Fruit fly (Drosophila melanogaster) whole organism, larva: ENCODE results near the gene Zw10.
"Not testable (repeated sequence)": the region's sequence is repeated elsewhere in the genome, so short reads cannot be mapped to it uniquely, and the experiment has no call there.

Experiments
- noc ChIP-seq: fragments of 200-800 bp; sonication (Bioruptor generic); optimal IDR thresholded peaks from 3 replicates; lab custom pipeline; 2019; ENCODE audit warnings: missing biosample characterization, mild to moderate bottlenecking, missing genetic modification characterization, moderate library complexity

Gene Zw10

DNA sequence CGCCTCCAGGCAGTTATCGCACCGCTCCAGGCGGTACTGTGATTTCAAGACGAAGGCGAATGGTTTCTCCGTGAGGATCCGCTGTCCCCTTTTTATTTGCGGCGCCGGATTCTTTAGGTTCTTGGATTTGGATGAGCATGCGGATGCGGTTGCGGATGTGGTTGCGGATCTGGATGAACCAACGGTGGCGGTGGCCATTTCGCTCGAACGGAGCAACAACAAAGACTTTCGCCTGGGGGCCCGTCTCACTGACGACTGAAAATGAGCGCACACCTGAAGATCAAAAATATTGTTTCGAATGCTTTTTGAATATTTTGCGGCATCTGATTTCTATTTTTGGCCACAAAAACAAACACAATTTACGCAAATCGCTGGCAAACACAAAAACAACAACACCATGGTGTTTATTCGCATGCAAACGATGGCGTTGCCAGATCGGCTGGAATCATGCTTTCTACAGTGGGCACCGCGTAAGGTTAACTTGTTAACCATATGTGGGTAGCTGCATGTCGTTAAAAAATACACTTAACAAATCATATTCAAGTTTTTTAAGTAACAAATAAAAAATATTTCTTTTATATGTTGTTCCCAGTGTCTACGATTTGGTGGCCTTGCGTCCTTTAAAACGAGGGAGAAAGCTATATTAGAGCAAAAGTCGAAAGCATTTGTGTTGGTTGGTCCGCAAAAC lies 4.6 kb downstream of the Zw10 start, which contains the start of gene Smyd3:
Smyd3 (minus strand) TSS at position 407 of the 688 bp plus-strand sequence.
- TF ChIP-seq noc (tag; lab: Kevin White, UChicago) = peak; percentile 74

DNA sequence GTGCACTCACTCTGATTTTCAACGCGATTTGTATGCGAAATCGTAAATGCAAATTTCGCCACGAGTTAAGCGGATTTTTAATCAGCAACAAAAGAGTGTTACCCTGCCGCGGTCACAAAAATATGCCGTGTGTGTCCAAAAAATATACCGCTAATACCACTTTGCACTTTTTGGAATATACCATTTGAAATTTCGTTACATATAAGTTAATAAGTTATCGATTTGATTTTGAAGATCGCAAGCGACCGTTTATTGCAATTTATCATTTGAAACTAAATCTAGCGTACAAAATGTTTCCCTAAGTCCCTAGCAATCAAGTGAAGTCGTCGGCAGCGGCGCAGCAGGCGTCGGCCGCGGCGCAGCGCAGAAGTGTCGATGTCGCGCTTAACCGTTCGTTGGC lies 6.2 kb downstream of the Zw10 start, which contains the start of gene eIF3g1:
eIF3g1 (minus strand) TSS at position 101 of the 400 bp plus-strand sequence.
- TF ChIP-seq noc (tag; lab: Kevin White, UChicago) = not testable (repeated sequence)

DNA sequence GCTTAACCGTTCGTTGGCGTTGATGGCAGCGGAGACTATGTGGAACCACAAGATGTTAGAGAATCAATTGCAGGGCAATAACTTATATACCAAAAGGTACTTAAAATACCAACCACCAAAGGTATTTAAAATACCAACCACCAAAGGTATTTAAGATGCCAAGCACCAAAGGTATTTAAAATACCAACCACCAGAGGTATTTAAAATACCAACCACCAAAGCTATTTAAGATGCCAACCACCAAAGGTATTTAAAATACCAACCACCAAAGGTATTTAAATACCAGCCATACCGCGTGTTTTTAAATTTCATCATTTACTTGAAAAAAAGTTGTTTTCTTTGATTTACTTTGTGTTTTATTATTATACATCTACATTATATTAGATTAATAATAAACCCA lies 13.4 kb downstream of the Zw10 start:
- no peak for TF ChIP-seq noc (tag; lab: Kevin White, UChicago)

DNA sequence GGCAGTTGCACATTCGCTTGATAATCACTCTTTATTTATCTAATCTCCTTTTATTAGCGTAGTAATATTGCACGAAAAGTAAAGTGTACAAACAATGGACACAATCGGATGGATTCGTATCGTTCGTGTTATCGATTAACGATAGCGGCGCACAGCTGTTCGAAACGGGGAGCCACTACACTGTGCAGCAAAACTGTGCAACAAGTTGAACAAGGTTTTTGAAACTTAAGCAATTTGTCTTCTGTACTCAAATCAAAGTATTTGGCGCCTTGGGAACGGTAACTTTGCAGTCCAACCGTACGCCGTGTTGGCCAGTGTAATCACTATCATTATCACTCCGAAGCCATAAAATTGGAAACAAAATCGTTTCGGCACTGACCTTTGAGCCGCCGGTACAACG lies 15.7 kb downstream of the Zw10 start, which contains the start of the genes Tsp3A and Seipin:
Tsp3A (minus strand) TSS at position 88 of the 400 bp plus-strand sequence.
Seipin (plus strand) TSS at position 149 of the 400 bp plus-strand sequence.
- peak; percentile 89 for TF ChIP-seq noc (tag; lab: Kevin White, UChicago)

DNA sequence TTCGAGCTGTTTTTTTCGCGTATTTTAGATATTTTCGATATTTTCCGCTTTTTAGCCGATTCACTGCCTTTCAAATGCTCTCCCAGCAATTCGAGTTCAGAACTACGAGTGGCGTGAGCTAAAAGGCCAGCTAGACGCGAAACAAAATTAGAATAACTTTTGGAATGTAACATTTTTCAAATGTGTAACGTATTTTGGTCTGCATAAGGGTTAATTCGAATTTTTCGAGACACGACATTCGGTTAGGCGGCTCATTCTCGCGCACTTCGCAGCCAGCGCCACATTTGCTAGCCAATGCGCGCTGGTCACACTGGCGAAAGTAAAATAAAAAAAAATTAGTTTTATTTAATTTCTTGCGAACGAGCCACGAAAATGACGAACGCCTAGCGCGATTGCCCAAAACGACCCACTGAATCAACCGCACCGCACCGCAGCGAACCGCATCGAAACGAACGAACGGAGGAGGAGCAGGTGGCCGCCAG lies 20.6 kb downstream of the Zw10 start, which contains the start of the genes brv3 and Pi4KIIIalpha:
brv3 (minus strand) TSS at position 51 of the 482 bp plus-strand sequence.
Pi4KIIIalpha (plus strand) TSS at position 280 of the 482 bp plus-strand sequence.
- TF ChIP-seq noc (tag; lab: Kevin White, UChicago) = no peak

DNA sequence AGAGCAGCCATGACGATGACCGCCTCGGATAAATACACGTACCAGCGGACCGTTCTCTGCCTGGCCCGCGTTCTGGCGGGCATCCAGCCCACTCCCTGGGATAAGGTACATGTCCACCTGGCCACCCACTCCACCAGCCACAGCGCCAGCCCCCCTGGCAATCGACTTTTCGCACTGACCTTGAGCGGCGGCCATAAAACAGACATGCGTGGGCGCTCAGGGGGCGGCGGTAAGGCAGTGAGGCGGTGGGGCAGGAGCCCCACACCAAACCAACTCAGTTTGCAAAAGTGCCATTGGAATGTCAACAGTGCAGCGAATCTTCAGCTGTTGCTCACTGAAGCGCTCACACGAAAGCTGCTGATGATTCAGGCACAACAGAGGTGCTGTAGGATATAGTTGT lies 21.0 kb downstream of the Zw10 start:
- TF ChIP-seq noc (tag; lab: Kevin White, UChicago) = no peak

DNA sequence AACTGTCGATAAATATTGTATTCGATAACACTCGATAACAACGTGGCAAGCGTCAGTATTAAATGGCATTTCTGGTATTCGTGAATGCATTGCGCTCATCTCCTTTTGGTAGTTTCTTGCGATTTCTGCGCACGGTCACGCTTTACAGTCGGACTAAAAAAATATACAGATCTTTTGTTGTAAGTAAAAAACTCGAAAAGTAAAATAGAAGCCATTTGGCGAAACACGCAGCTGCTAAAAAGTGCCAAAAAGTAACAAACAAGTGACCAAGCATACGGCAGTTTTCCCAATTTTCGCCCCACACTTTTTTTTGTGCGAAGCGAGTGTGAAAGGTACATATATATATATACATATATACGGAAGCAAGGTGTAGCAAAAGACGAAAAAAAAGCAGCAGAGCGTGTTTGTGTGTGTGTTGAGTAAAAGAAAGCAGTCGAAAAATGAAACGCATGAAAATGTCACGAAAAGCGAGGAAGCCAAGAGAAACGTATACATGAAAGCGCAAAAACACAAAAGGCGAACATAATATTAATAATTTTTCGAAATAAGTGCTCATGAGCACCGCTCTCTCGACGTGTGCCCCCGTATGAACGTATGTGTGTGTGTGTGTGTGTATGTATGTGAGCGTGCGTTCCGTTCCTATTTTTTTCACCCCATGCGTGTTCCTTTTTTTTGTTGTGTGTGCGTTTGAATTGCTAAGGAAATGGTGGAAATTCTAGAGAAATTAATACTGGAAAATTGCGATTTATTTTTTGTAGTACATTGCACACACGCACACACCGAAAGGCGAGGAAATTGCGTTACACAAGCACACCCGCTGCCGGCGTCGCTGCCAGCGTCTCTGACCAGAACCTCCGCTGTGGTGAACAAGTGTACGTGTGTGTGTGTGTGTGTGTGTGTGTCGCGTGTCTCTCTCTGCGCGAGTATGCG lies 30.1 kb downstream of the Zw10 start, which contains the start of gene sgg:
sgg (plus strand) TSS at position 106 of the 930 bp plus-strand sequence.
- TF ChIP-seq noc (tag; lab: Kevin White, UChicago) = no peak

DNA sequence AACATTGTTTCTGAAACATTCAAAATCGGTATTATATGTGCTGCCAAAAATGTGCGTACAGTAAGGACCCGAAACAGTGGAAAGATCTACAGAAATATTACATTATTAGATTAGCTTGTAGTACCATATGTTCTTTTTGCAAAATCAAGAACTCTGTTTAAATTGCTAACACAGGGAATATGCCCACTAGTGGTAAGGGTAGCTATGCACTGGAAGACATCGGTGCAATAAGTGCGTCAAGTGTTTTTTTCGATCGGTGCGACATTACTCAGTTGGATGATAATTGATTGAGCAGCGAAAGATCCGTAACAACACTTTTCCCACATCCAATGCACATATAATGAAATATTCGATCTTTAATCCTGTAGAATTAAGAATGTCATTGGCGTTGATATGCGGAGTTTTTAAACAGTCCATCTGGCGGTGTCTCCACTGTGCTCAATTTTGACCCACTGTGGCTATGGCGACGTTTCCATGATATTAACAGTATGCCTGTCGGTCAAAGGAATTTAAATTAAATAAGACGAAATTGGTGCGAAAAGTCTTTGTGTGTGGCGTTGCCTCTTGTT lies 31.2 kb downstream of the Zw10 start:
- TF ChIP-seq noc (tag; lab: Kevin White, UChicago) = no peak

DNA sequence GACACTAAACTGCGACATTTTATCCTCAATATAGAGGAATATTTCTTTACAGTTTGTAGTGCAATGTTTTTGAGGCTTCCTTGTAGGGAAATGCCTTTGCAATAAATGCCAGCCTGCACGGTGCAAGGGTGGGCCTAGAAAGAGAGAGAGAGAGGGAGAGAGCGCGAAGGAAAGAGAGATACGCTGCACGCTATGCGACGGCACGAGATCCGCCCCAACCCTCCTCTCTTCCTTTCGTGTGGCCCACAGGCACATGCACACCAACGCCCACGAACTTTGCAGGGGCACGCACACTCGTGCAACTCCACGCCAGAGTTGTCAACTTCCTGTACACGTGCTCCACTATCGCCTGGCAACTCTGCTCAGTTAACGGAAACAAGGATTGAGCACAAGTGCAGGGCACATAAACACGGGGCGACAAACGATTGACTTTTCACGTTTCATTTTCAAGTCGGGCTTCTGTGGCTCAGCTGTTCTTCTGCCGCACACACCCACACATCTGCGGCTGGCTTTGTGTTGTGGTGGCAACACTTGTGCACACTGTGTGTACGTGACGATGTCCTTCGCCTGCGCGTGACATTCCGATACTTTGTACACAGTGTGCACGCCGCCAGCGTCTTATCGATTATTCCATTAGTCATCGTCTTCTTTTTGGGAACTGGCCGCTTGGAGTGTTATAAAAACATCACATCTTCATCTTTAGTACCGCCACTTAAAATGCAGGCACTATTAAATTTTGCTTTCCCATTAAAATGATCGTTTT lies 32.1 kb downstream of the Zw10 start:
- no peak for TF ChIP-seq noc (tag; lab: Kevin White, UChicago)

DNA sequence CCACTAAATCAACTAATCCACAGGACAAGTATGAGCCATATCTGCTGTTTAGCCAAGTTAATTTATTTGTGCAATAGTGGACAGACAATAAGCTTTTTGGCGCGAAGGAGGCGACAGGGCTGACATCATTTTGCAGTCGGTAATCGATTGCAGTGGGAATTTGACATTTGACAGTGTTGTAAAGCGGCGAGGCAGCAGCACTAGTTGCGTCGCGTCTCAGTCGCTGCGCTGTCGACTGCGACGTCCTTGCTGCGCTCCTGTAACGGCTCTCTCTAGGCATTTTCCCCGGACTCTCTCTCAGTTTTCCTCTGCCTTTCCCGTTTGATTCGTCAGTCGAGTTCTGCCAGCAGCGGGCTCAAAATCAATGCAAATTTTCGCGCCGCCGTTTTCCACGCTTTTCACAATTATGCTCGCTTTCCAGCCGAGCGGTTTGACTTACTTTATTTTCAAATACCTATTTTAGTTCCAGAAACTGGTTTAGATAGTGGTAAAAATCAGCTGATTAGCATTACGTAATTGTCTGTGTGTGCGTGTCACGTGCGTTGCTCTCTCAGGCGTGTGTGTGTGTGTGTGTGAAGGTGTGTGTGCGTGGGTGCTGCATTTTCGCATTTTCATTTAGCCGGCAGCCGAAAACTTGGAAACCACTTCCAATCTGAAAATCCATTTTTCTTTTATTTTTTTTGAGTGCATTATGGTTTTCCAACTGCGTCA lies 33.0 kb downstream of the Zw10 start:
- TF ChIP-seq noc (tag; lab: Kevin White, UChicago) = no peak

DNA sequence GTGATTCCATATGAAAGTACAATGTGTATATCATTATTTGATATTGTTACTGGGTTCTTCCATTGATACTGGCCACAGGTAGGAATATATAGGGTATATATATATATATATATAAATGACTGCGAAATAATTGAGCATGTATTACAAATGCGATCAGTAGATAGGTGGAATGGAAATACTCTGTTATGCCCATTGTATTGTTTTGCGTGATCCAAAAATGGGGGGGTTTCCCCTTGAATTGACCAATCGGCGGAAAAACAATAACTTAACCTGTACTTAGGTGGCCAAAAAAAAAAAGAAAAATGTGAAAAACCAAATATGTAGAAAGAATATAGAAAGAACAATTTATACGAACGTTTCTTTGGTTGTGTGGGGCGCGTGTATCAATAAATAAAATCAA lies 33.9 kb downstream of the Zw10 start:
- TF ChIP-seq noc (tag; lab: Kevin White, UChicago) = no peak

DNA sequence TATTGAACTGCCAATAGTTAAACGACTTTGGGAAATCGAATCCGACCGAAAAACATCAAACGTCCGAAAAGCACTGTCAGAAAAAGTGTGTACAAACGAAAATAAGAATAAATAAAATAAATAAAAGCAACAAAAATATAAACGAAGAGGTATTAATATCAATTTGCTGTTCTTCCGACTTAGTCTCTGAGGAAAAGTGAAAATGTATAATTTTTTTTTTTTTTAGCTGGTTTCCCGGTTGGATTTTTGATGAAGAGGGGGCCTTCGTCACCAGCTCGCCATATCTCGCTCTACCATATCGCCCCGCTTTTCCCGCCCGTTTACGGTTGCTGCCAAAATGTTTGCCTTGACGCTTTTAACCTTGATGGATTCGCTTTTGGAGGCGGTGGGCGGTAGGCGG lies 34.6 kb downstream of the Zw10 start:
- TF ChIP-seq noc (tag; lab: Kevin White, UChicago) = peak; percentile 3

DNA sequence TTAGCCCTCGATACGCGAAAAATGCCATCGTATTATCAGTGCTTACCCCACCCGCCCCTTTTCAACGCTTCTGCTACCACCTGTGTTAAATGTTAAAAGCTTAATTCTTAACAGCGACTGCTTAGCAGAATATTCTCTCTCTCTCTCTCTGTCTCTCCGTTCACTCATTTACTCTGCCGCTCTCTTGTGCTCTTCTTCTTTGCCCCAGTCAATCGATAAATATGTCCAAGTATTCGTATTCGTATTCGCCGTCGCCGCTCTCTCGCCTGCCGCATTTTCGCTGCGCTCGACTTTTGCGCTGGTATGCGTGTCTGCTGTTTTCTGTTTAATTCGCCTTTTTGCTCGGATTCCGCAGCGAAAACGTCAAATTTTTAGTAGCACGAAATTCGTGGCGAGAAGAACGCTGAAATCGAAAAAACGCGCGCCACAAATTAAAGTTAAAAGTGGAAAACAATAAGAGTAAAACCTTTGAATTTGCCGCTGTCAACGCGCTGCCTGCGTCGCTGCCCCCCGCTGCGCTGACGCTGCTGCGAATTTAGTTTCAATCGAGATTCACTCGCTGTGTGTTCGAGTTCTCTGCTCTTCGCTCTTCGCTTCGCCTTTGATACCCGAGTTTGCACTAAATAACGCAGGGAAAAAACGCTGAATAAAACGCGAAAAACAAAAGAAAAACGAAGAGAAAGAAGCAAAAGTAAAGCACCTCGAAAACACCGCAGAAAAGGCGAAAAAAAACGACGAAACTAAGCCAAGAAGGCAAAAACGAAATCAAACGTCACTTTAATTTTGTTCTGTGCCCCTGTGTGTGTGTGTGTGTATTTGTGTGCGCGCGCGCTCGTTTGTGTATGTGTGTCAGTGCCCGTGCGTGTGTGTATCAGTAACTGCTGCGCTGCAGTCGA lies 38.7 kb downstream of the Zw10 start:
- TF ChIP-seq noc (tag; lab: Kevin White, UChicago) = no peak
